Worm (Caenorhabditis elegans): ENCODE results near the gene inos-1.

DNA sequence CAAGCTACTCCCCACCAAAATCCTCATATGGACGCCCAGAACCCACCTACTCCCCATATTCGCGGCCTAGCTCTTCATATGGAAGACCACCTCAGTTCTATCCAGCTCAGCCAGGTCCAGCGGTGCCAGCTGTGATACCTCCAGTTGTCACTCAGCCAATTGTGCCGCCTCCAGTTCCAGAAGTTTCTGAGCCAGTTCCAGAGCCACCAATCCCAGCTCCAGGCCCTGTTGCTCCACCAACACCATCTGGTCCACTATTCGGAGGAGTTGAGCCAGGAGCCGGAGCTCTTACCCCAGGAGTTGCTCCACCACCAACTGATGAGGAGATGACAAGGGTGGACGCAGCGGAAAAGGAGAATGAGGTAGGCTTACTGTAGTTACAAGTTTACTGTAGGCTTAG, 21.5 kb upstream of the inos-1 start:
- TF ChIP-seq him-1 (tag; optimal IDR thresholded peaks at IDR 0.05) (no peak), hlh-12 (tag; optimal IDR thresholded peaks at IDR 0.05) (no peak), ceh-100 (GFP tag; IDR thresholded peaks at IDR 0.05) (no peak), lir-1 (GFP tag; conservative IDR thresholded peaks at IDR 0.05) (no peak), aptf-3 (GFP tag; IDR thresholded peaks at IDR 0.05) (no peak), C17E4.6 (GFP tag; IDR thresholded peaks at IDR 0.05) (no peak), pha-4 (tag; optimal IDR thresholded peaks at IDR 0.05) (no peak), dpl-1 (GFP tag; optimal IDR thresholded peaks at IDR 0.05) (no peak), unc-62 (GFP tag; optimal IDR thresholded peaks at IDR 0.05) (no peak)

Measured in whole organism, young adult.